Worm (Caenorhabditis elegans): ENCODE data around the gene Y51B9A.6.

The Y51B9A.6 gene

ce11 chrII:9433609-9434008 is 30.6 kb upstream of the Y51B9A.6 start, which contains the start of gene kin-15:
TSS of gene kin-15 (minus strand) at chrII:9433709.
- TF ChIP-seq nhr-90 (tag; optimal IDR thresholded peaks at IDR 0.05; ENCODE audit: poor library complexity), result no peak
- TF ChIP-seq pax-3 (tag; optimal IDR thresholded peaks at IDR 0.05), result no peak
- TF ChIP-seq efl-1 (optimal IDR thresholded peaks at IDR 0.05), result no peak
- peak in 1 of 2 experiments; percentile 59 for TF ChIP-seq efl-1 (GFP tag; optimal IDR thresholded peaks at IDR 0.05 in 1 of 2)
- no peak for TF ChIP-seq hpl-2 (GFP tag; optimal IDR thresholded peaks at IDR 0.05)
- TF ChIP-seq tbx-2 (tag; optimal IDR thresholded peaks at IDR 0.05), result no peak
- TF ChIP-seq fkh-8 (tag; optimal IDR thresholded peaks at IDR 0.05), result no peak
- TF ChIP-seq zag-1 (tag; optimal IDR thresholded peaks at IDR 0.05), result no peak
- TF ChIP-seq pag-3 (tag; optimal IDR thresholded peaks at IDR 0.05; ENCODE audit: borderline replicate concordance, insufficient read depth), result no peak

DNA sequence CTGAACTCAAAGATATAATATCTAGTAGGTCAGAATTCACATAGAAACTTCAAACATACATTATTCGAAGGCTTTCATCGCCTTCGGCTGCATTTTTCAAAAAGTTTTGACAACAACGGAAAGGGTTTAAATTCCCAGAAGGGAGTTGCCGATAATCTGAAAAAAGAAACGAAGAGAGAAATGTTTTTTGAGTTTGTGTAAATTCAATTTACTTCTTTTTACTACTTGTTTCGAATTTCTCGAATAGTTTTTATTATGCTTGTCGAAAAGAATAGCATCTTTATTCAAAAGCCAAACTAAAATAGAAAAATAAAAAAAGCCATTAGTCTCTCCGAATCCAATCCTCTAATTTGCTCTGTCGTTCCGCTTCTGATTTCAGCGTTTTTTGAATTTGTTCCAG is 28.1 kb upstream of the Y51B9A.6 start:
- no peak for TF ChIP-seq hlh-17 (GFP tag; optimal IDR thresholded peaks at IDR 0.05; ENCODE audit: borderline replicate concordance)
- peak; percentile 58 for TF ChIP-seq lin-14 (GFP tag; optimal IDR thresholded peaks at IDR 0.05)
- peak; percentile 33 for TF ChIP-seq fkh-10 (GFP tag; optimal IDR thresholded peaks at IDR 0.05)

DNA sequence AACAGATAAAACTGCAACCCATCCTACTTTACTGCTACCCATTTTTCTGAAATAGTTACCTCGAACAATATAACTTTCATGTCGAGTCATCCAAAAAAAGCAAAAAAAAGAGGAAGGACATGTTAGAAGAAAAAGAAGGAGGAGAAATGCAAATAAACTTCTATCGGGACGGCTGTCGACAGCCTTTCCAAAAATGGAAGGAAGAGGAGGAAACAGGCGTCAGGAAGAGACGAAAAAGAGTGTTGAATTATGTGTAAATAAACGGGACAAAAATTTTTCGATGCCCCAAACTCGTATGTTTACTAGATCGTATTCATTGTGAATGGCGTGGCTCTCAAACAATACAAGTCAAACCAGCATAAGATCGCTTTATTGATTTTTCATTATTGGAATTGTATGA is 24.7 kb upstream of the Y51B9A.6 start, which contains the start of gene M176.5:
TSS of gene M176.5 (minus strand) at position 101 of the 400 bp plus-strand sequence.
- TF ChIP-seq nhr-76 (tag; optimal IDR thresholded peaks at IDR 0.05) (no peak), lin-14 (GFP tag; optimal IDR thresholded peaks at IDR 0.05) (peak; percentile 42), lir-3 (tag; optimal IDR thresholded peaks at IDR 0.05; ENCODE audit: poor library complexity) (no peak), nhr-19 (GFP tag; conservative IDR thresholded peaks at IDR 0.05) (no peak), Y116A8C.19 (tag; optimal IDR thresholded peaks at IDR 0.05; ENCODE audit: borderline replicate concordance) (no peak), dpl-1 (GFP tag; optimal IDR thresholded peaks at IDR 0.05) (no peak), fkh-10 (GFP tag; optimal IDR thresholded peaks at IDR 0.05) (no peak)

ce11 chrII:9426076-9426475 is 23.1 kb upstream of the Y51B9A.6 start, which contains the start of gene M176.10:
TSS of gene M176.10 (minus strand) at chrII:9426176.
- TF ChIP-seq C04F5.9 (tag; optimal IDR thresholded peaks at IDR 0.05) (no peak), alr-1 (tag; optimal IDR thresholded peaks at IDR 0.05; ENCODE audit: borderline replicate concordance) (no peak), rnt-1 (tag; optimal IDR thresholded peaks at IDR 0.05) (no peak), nhr-237 (tag; optimal IDR thresholded peaks at IDR 0.05) (no peak), snpc-4 (tag; optimal IDR thresholded peaks at IDR 0.05) (no peak), aly-2 (tag; optimal IDR thresholded peaks at IDR 0.05) (no peak), mab-9 (GFP tag; IDR thresholded peaks at IDR 0.05) (no peak), elt-2 (tag; optimal IDR thresholded peaks at IDR 0.05) (no peak), swsn-7 (tag; optimal IDR thresholded peaks at IDR 0.05) (no peak), nhr-12 (tag; optimal IDR thresholded peaks at IDR 0.05) (no peak), irx-1 (tag; optimal IDR thresholded peaks at IDR 0.05) (no peak), nhr-47 (tag; optimal IDR thresholded peaks at IDR 0.05) (no peak), nhr-84 (tag; optimal IDR thresholded peaks at IDR 0.05) (no peak), ceh-90 (tag; optimal IDR thresholded peaks at IDR 0.05) (no peak), efl-3 (GFP tag; optimal IDR thresholded peaks at IDR 0.05) (no peak), F16B12.6 (tag; optimal IDR thresholded peaks at IDR 0.05) (no peak), lin-35 (GFP tag; optimal IDR thresholded peaks at IDR 0.05) (no peak), dsc-1 (tag; optimal IDR thresholded peaks at IDR 0.05) (no peak), mef-2 (tag; optimal IDR thresholded peaks at IDR 0.05) (no peak), sptf-1 (tag; optimal IDR thresholded peaks at IDR 0.05) (no peak)

Measured in whole organism, L1 larva.